Worm (Caenorhabditis elegans): ENCODE measurements around the gene uda-1.

DNA sequence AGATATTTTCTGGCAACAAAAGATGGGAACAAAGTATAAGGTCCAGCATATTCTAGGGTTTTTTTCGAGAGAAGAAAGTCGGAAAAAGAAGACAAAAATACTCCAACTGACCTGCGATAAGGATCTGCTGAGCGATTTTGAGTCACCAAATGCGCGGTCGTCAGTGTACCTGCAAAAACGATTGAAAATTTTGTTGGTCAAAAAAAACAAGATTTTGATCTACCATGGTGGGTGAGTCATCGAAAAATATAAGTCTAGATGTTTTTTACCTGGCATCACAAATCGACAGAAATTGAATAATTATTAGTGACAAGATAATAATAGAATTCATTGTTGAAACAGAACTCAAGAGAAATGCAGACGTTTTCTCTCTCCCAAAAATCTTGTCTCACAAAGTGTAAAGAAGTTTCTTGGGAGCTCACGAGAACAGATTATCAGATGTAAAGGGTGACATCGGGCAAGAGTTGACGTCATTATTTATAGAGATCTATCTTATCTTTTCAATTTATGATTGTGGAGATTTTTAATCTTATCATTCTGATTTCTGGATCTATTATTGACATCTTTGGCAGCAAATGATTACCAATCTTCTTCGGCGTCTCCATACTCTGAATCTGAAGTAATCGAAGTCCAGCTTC lies 19.2 kb upstream of the uda-1 start:
- TF ChIP-seq lsy-2 (tag; optimal IDR thresholded peaks at IDR 0.05) (no peak), elt-3 (tag; optimal IDR thresholded peaks at IDR 0.05) (no peak), nhr-12 (tag; optimal IDR thresholded peaks at IDR 0.05) (no peak)

Measured in whole organism, mixed stage, embryonic.